Fruit fly (Drosophila melanogaster): ENCODE data around the gene CG34174.
A peak's percentile ranks its signal among the peaks of the same experiment; 100 is the strongest.

The CG34174 gene

dm6 chr2L:2177969-2178809, 35.9 kb upstream of the CG34174 start, which contains the start of gene aop:
aop (minus strand) TSS chr2L:2178754.
- TF ChIP-seq psq (GFP tag; optimal IDR thresholded peaks at IDR 0.05) (peak; percentile 71), disco-r (GFP tag; optimal IDR thresholded peaks at IDR 0.05) (no peak), crol (GFP tag; IDR thresholded peaks at IDR 0.05) (0 out of 2 replicates have a peak, but pooled peaks have one; percentile 23), C15 (GFP tag; IDR thresholded peaks at IDR 0.05) (no peak), CG34422 (GFP tag; IDR thresholded peaks at IDR 0.05) (peak; percentile 58; the same call in 1 of the 3 replicates), sc (optimal IDR thresholded peaks at IDR 0.05) (no peak), sc (GFP tag; optimal IDR thresholded peaks at IDR 0.05) (no peak), Elba2 (GFP tag; optimal IDR thresholded peaks at IDR 0.05) (peak; percentile 30), CG7271 (tag; optimal IDR thresholded peaks at IDR 0.05) (peak; percentile 24), CG10979 (tag; optimal IDR thresholded peaks at IDR 0.05) (peak; percentile 4), Sox102F (GFP tag; optimal IDR thresholded peaks at IDR 0.05) (no peak), HLH4C (GFP tag; IDR thresholded peaks at IDR 0.05; ENCODE audit: partially characterized antibody) (peak; percentile 27; the same call in 1 of the 3 replicates), CG6175 (GFP tag; IDR thresholded peaks at IDR 0.05) (no peak), Side (GFP tag; optimal IDR thresholded peaks at IDR 0.05) (no peak), pb (GFP tag; optimal IDR thresholded peaks at IDR 0.05) (peak; percentile 16), tgo (GFP tag; IDR thresholded peaks at IDR 0.05) (0 out of 3 replicates have a peak, but pooled peaks have one; percentile 10), CG13296 (GFP tag; optimal IDR thresholded peaks at IDR 0.05) (peak; percentile 48), CG12219 (GFP tag; optimal IDR thresholded peaks at IDR 0.05) (no peak), sens-2 (GFP tag; IDR thresholded peaks at IDR 0.05) (no peak), gsb-n (tag; optimal IDR thresholded peaks at IDR 0.05) (peak; percentile 58), Atf6 (GFP tag; IDR thresholded peaks at IDR 0.05) (no peak), lov (optimal IDR thresholded peaks at IDR 0.05) (no peak), lov (GFP tag; IDR thresholded peaks at IDR 0.05) (no peak), zf30C (GFP tag; optimal IDR thresholded peaks at IDR 0.05) (peak; percentile 39), CG1647 (GFP tag; optimal IDR thresholded peaks at IDR 0.05) (peak; percentile 50), unpg (GFP tag; optimal IDR thresholded peaks at IDR 0.05) (peak; percentile 29), CG34376 (GFP tag; optimal IDR thresholded peaks at IDR 0.05) (peak; percentile 32), Adf1 (GFP tag; IDR thresholded peaks at IDR 0.05) (no peak; the same call in 1 of the 2 replicates), Hr3 (GFP tag; optimal IDR thresholded peaks at IDR 0.05) (no peak), CG2678 (tag; optimal IDR thresholded peaks at IDR 0.05) (peak; percentile 19), CG14441 (GFP tag; IDR thresholded peaks at IDR 0.05) (no peak; the same call in 1 of the 2 replicates), jumu (GFP tag; optimal IDR thresholded peaks at IDR 0.05) (no peak), Drgx (GFP tag; IDR thresholded peaks at IDR 0.05) (no peak; the same call in 1 of the 2 replicates), YL-1 (GFP tag; optimal IDR thresholded peaks at IDR 0.05) (peak; percentile 14), sna (GFP tag; IDR thresholded peaks at IDR 0.05; ENCODE audit: partially characterized antibody) (no peak), CG9727 (GFP tag; optimal IDR thresholded peaks at IDR 0.05) (peak; percentile 27), MBD-R2 (GFP tag; IDR thresholded peaks at IDR 0.05) (no peak), cg (GFP tag; optimal IDR thresholded peaks at IDR 0.05) (peak; percentile 84), MTF-1 (GFP tag; optimal IDR thresholded peaks at IDR 0.05; ENCODE audit: borderline replicate concordance) (peak; percentile 48), CG4360 (GFP tag; IDR thresholded peaks at IDR 0.05) (peak; percentile 89), her (GFP tag; optimal IDR thresholded peaks at IDR 0.05) (peak; percentile 28), nom (GFP tag; optimal IDR thresholded peaks at IDR 0.05) (peak; percentile 46), Hr51 (GFP tag; optimal IDR thresholded peaks at IDR 0.05) (no peak), CG9609 (GFP tag; optimal IDR thresholded peaks at IDR 0.05) (no peak), Hmr (GFP tag; optimal IDR thresholded peaks at IDR 0.05) (peak; percentile 5), CG18262 (tag; optimal IDR thresholded peaks at IDR 0.05) (peak; percentile 24), hb (GFP tag; IDR thresholded peaks at IDR 0.05; ENCODE audit: partially characterized antibody) (no peak), CG10321 (GFP tag; IDR thresholded peaks at IDR 0.05) (no peak), Myb (GFP tag; optimal IDR thresholded peaks at IDR 0.05) (no peak)

All from whole organism, embryonic.